Worm (Caenorhabditis elegans): Measurements from ENCODE around the gene unc-104.

DNA sequence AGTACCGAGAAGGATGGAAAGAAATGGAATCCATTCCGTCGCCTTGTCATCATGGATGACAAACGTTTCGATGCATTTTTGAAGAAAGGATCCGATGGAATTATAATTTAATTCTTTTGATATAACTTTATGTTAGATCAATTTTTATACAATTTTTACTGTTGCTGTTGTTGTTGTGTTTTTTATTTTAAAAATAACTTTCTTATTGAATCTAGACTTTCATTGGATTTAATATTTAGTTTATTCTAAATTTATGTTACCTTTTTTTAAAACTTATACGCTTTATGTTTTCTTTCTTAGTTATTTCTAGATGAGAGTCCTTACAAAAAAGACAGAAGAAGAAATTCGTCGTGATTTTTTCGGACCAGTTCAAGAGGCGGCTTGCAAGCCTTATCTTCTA lies 60.2 kb downstream of the unc-104 start, which contains the start of gene ZK1127.3:
- no peak for TF ChIP-seq nhr-11 (tag; optimal IDR thresholded peaks at IDR 0.05)
- no peak for TF ChIP-seq ceh-34 (tag; optimal IDR thresholded peaks at IDR 0.05)
- TF ChIP-seq ceh-6 (GFP tag; optimal IDR thresholded peaks at IDR 0.05), result no peak
- TF ChIP-seq hlh-30 (tag; optimal IDR thresholded peaks at IDR 0.05; ENCODE audit: insufficient read depth), result no peak
- TF ChIP-seq eyg-1 (tag; optimal IDR thresholded peaks at IDR 0.05), result no peak
- TF ChIP-seq zip-5 (tag; optimal IDR thresholded peaks at IDR 0.05), result no peak
- no peak for TF ChIP-seq ceh-48 (tag; optimal IDR thresholded peaks at IDR 0.05)
- TF ChIP-seq K09A11.1 (tag; optimal IDR thresholded peaks at IDR 0.05; ENCODE audit: insufficient read depth), result no peak
- TF ChIP-seq tbx-2 (tag; optimal IDR thresholded peaks at IDR 0.05), result no peak
- no peak for TF ChIP-seq ceh-22 (tag; optimal IDR thresholded peaks at IDR 0.05)
- TF ChIP-seq dve-1 (tag; optimal IDR thresholded peaks at IDR 0.05), result no peak
- TF ChIP-seq ama-1 (optimal IDR thresholded peaks at IDR 0.05), result no peak

All from whole organism, late embryonic.